Worm (Caenorhabditis elegans) whole organism, late embryonic: ENCODE results near the gene W07G4.1.

Experiments
- C38D4.7 ChIP-seq: fragments of 200-800 bp; sonication (Bioruptor generic); optimal IDR thresholded peaks from 2 replicates; lab custom pipeline; 2018; ENCODE audit warnings: mild to moderate bottlenecking, missing genetic modification characterization, moderate library complexity, missing compliant biosample characterization
- F13H6.1 ChIP-seq: sonication (generic microtip); optimal IDR thresholded peaks from 2 replicates; lab custom pipeline; 2016; ENCODE audit warnings: missing genetic modification characterization, missing compliant biosample characterization
- T23F11.4 ChIP-seq: fragments of 200-800 bp; sonication (Bioruptor generic); optimal IDR thresholded peaks from 2 replicates; lab custom pipeline; 2018; ENCODE audit warnings: mild to moderate bottlenecking, missing genetic modification characterization, missing compliant biosample characterization
- ama-1 ChIP-seq: fragments of 150-350 bp; optimal IDR thresholded peaks from 2 replicates; lab custom pipeline; 2014
- ceh-19 ChIP-seq: fragments of 200-800 bp; sonication (Bioruptor generic); optimal IDR thresholded peaks from 2 replicates; lab custom pipeline; 2018; ENCODE audit warnings: mild to moderate bottlenecking, missing genetic modification characterization, missing compliant biosample characterization
- ceh-2 ChIP-seq: sonication (generic microtip); optimal IDR thresholded peaks from 2 replicates; lab custom pipeline; 2016; ENCODE audit warnings: missing genotype, missing genetic modification characterization, missing compliant biosample characterization
- ceh-24 ChIP-seq: sonication (generic microtip); optimal IDR thresholded peaks from 2 replicates; lab custom pipeline; 2016; ENCODE audit warnings: mild to moderate bottlenecking, missing genetic modification characterization, missing compliant biosample characterization
- ceh-30 ChIP-seq: fragments of 150-350 bp; optimal IDR thresholded peaks from 2 replicates; lab custom pipeline; 2014; ENCODE audit warnings: missing biosample characterization, missing genetic modification characterization
- ceh-31 ChIP-seq: sonication (generic microtip); optimal IDR thresholded peaks from 2 replicates; lab custom pipeline; 2016; ENCODE audit warnings: missing genetic modification characterization, missing compliant biosample characterization
- ceh-34 ChIP-seq: sonication (generic microtip); optimal IDR thresholded peaks from 2 replicates; lab custom pipeline; 2016; ENCODE audit warnings: mild to moderate bottlenecking, missing genetic modification characterization, missing compliant biosample characterization
- ceh-6 ChIP-seq: fragments of 200-800 bp; sonication (Bioruptor generic); optimal IDR thresholded peaks from 2 replicates; lab custom pipeline; 2018; ENCODE audit warnings: mild to moderate bottlenecking, missing genetic modification characterization, missing compliant biosample characterization
- ceh-9 ChIP-seq: sonication (generic microtip); optimal IDR thresholded peaks from 2 replicates; lab custom pipeline; 2016; ENCODE audit warnings: mild to moderate bottlenecking, missing genetic modification characterization, inconsistent platforms, missing compliant biosample characterization
- dmd-4 ChIP-seq: sonication (generic microtip); optimal IDR thresholded peaks from 2 replicates; lab custom pipeline; 2016; ENCODE audit warnings: borderline replicate concordance, missing genetic modification characterization, missing compliant biosample characterization
- dve-1 ChIP-seq: sonication (generic microtip); optimal IDR thresholded peaks from 2 replicates; lab custom pipeline; 2017; ENCODE audit warnings: antibody characterized with exemption, mild to moderate bottlenecking, missing genetic modification characterization, missing compliant biosample characterization
- elt-2 ChIP-seq: sonication (generic microtip); optimal IDR thresholded peaks from 2 replicates; lab custom pipeline; 2016; ENCODE audit warnings: missing genetic modification reagents, missing genetic modification characterization, missing compliant biosample characterization
- elt-4 ChIP-seq: sonication (generic microtip); optimal IDR thresholded peaks from 2 replicates; lab custom pipeline; 2016; ENCODE audit warnings: missing genetic modification characterization, missing compliant biosample characterization
- eyg-1 ChIP-seq: sonication (generic microtip); optimal IDR thresholded peaks from 2 replicates; lab custom pipeline; 2016; ENCODE audit warnings: missing genotype, missing genetic modification characterization, missing compliant biosample characterization
- fax-1 ChIP-seq: sonication (generic microtip); optimal IDR thresholded peaks from 2 replicates; lab custom pipeline; 2016; ENCODE audit warnings: missing genotype, missing genetic modification characterization, missing compliant biosample characterization
- fkh-10 ChIP-seq: fragments of 150-350 bp; optimal IDR thresholded peaks from 2 replicates; lab custom pipeline; 2014; ENCODE audit warnings: missing biosample characterization, missing genetic modification reagents, missing genetic modification characterization
- fkh-6 ChIP-seq: sonication (generic microtip); optimal IDR thresholded peaks from 2 replicates; lab custom pipeline; 2016; ENCODE audit warnings: missing genetic modification characterization, missing compliant biosample characterization
- gmeb-2 ChIP-seq: sonication (generic microtip); optimal IDR thresholded peaks from 2 replicates; lab custom pipeline; 2016; ENCODE audit warnings: missing genetic modification characterization, inconsistent platforms, missing compliant biosample characterization
- hlh-30 ChIP-seq: sonication (generic microtip); optimal IDR thresholded peaks from 2 replicates; lab custom pipeline; 2017; ENCODE audit warnings: antibody characterized with exemption, missing genetic modification characterization, missing compliant biosample characterization; ENCODE audit not compliant: insufficient read depth
- hlh-8 ChIP-seq: sonication (generic microtip); optimal IDR thresholded peaks from 2 replicates; lab custom pipeline; 2016; ENCODE audit warnings: missing genotype, missing genetic modification characterization, missing compliant biosample characterization
- mec-3 ChIP-seq: sonication (generic microtip); optimal IDR thresholded peaks from 2 replicates; lab custom pipeline; 2016; ENCODE audit warnings: borderline replicate concordance, missing genetic modification characterization, missing compliant biosample characterization
- nfya-1 ChIP-seq: sonication (generic microtip); optimal IDR thresholded peaks from 2 replicates; lab custom pipeline; 2017; ENCODE audit warnings: missing genetic modification characterization, mild to moderate bottlenecking, missing compliant biosample characterization, antibody characterized with exemption, moderate library complexity
- nhr-232 ChIP-seq: sonication (generic microtip); optimal IDR thresholded peaks from 2 replicates; lab custom pipeline; 2016; ENCODE audit warnings: missing genetic modification characterization, missing compliant biosample characterization
- npax-4 ChIP-seq: sonication (generic microtip); optimal IDR thresholded peaks from 2 replicates; lab custom pipeline; 2016; ENCODE audit warnings: missing genetic modification characterization, missing compliant biosample characterization
- odd-2 ChIP-seq: sonication (generic microtip); optimal IDR thresholded peaks from 2 replicates; lab custom pipeline; 2017; ENCODE audit warnings: antibody characterized with exemption, mild to moderate bottlenecking, missing genetic modification characterization, missing compliant biosample characterization
- pag-3 ChIP-seq: sonication (generic microtip); optimal IDR thresholded peaks from 2 replicates; lab custom pipeline; 2016; ENCODE audit warnings: missing compliant biosample characterization, missing genetic modification characterization, borderline replicate concordance
- pat-9 ChIP-seq: fragments of 200-800 bp; sonication (Bioruptor generic); optimal IDR thresholded peaks from 2 replicates; lab custom pipeline; 2018; ENCODE audit warnings: mild to moderate bottlenecking, missing genetic modification characterization, moderate library complexity, missing compliant biosample characterization
- pha-2 ChIP-seq: sonication (generic microtip); optimal IDR thresholded peaks from 2 replicates; lab custom pipeline; 2017; ENCODE audit warnings: mild to moderate bottlenecking, missing genetic modification characterization, missing compliant biosample characterization
- pha-4 ChIP-seq: fragments of 150-350 bp; optimal IDR thresholded peaks from 2 replicates; lab custom pipeline; 2018; ENCODE audit warnings: missing biosample characterization, missing genetic modification reagents, missing genetic modification characterization
- ref-2 ChIP-seq: sonication (generic microtip); optimal IDR thresholded peaks from 2 replicates; lab custom pipeline; 2016; ENCODE audit warnings: missing genetic modification characterization, missing compliant biosample characterization
- sdc-2 ChIP-seq: sonication (generic microtip); optimal IDR thresholded peaks from 2 replicates; lab custom pipeline; 2016; ENCODE audit warnings: missing genotype, missing genetic modification characterization, missing compliant biosample characterization
- sox-2 ChIP-seq: fragments of 200-800 bp; sonication (Bioruptor generic); IDR thresholded peaks from 2 replicates; pipeline ENCODE4 v1.3.6; 2022; ENCODE audit warnings: missing genetic modification reagents, missing genetic modification characterization, missing compliant biosample characterization
- sox-4 ChIP-seq: sonication (generic microtip); optimal IDR thresholded peaks from 2 replicates; lab custom pipeline; 2017; ENCODE audit warnings: mild to moderate bottlenecking, missing genetic modification characterization, inconsistent platforms, missing compliant biosample characterization
- syd-9 ChIP-seq: sonication (generic microtip); optimal IDR thresholded peaks from 2 replicates; lab custom pipeline; 2016; ENCODE audit warnings: mild to moderate bottlenecking, missing genetic modification characterization, moderate library complexity, missing compliant biosample characterization
- tbx-7 ChIP-seq: sonication (generic microtip); optimal IDR thresholded peaks from 2 replicates; lab custom pipeline; 2016; ENCODE audit warnings: missing genotype, missing genetic modification characterization, missing compliant biosample characterization
- ttx-3 ChIP-seq: sonication (generic microtip); optimal IDR thresholded peaks from 2 replicates; lab custom pipeline; 2016; ENCODE audit warnings: missing genetic modification reagents, missing genetic modification characterization, missing compliant biosample characterization
- unc-3 ChIP-seq, 2 experiments: fragments of 200-800 bp in 1 of 2; sonication (Bioruptor generic) in 1 of 2; sonication (generic microtip) in 1 of 2; conservative IDR thresholded peaks in 1 of 2; optimal IDR thresholded peaks in 1 of 2; 2 replicates each; pipeline versions ENCODE4 v1.3.6 to Lab custom; 2016 to 2022; ENCODE audit warnings: missing compliant biosample characterization in 2 of 2, missing genetic modification characterization in 2 of 2, missing genetic modification reagents in 1 of 2
- unc-55 ChIP-seq: sonication (generic microtip); optimal IDR thresholded peaks from 2 replicates; lab custom pipeline; 2017; ENCODE audit warnings: missing biosample characterization, missing genetic modification reagents, missing genetic modification characterization
- unc-86 ChIP-seq: sonication (generic microtip); optimal IDR thresholded peaks from 2 replicates; lab custom pipeline; 2016; ENCODE audit warnings: missing genetic modification characterization, missing compliant biosample characterization
- zip-5 ChIP-seq: sonication (generic microtip); optimal IDR thresholded peaks from 2 replicates; lab custom pipeline; 2016; ENCODE audit warnings: missing genetic modification characterization, missing compliant biosample characterization

Gene W07G4.1

ce11 chrV:13003378-13003777, 29.9 kb upstream of the W07G4.1 start (continued):
- TF ChIP-seq ceh-34, result peak; percentile 86
- peak; percentile 84 for TF ChIP-seq T23F11.4
- TF ChIP-seq sox-4 (tag; lab: Kevin White, UChicago), result peak; percentile 89
- peak; percentile 67 for TF ChIP-seq ceh-31 (tag; lab: Kevin White, UChicago)
- peak; percentile 78 for TF ChIP-seq ceh-9 (tag; lab: Kevin White, UChicago)
- peak; percentile 1 for TF ChIP-seq tbx-7 (tag; lab: Kevin White, UChicago)
- peak; percentile 59 for TF ChIP-seq npax-4 (tag; lab: Kevin White, UChicago)
- TF ChIP-seq ceh-19, result peak; percentile 83
- TF ChIP-seq gmeb-2 (tag; lab: Kevin White, UChicago), result peak; percentile 80
- no peak for TF ChIP-seq mec-3 (tag; lab: Kevin White, UChicago)
- TF ChIP-seq ceh-24, result peak; percentile 55
- peak; percentile 75 for TF ChIP-seq hlh-8 (tag; lab: Kevin White, UChicago)
- TF ChIP-seq pha-2 (tag; lab: Kevin White, UChicago), result peak; percentile 67
- no peak for TF ChIP-seq ceh-30 (tag; lab: Kevin White, UChicago)
- TF ChIP-seq ref-2 (tag; lab: Kevin White, UChicago), result peak; percentile 65
- TF ChIP-seq nfya-1, result peak; percentile 47
- TF ChIP-seq pag-3 (tag; lab: Kevin White, UChicago), result peak; percentile 66
- no peak for TF ChIP-seq ama-1 (lab: Kevin White, UChicago)
- TF ChIP-seq ceh-6 (GFP tag; lab: Kevin White, UChicago), result peak; percentile 83
- peak; percentile 87 for TF ChIP-seq fkh-6 (tag; lab: Kevin White, UChicago)
- no peak for TF ChIP-seq unc-55 (GFP tag; lab: Kevin White, UChicago)
- TF ChIP-seq sox-2 (GFP tag; lab: Robert Waterston, UW), result peak; percentile 71
- peak; percentile 45 for TF ChIP-seq zip-5 (tag; lab: Kevin White, UChicago)
- peak; percentile 86 for TF ChIP-seq syd-9
- TF ChIP-seq elt-4 (tag; lab: Kevin White, UChicago), result no peak
- TF ChIP-seq fax-1 (tag; lab: Kevin White, UChicago), result peak; percentile 86
- TF ChIP-seq ceh-2 (tag; lab: Kevin White, UChicago), result peak; percentile 73
- peak; percentile 85 for TF ChIP-seq C38D4.7 (GFP tag; lab: Kevin White, UChicago)
- peak; percentile 74 for TF ChIP-seq ttx-3 (tag; lab: Kevin White, UChicago)
- peak; percentile 84 for TF ChIP-seq nhr-232
- TF ChIP-seq fkh-10 (GFP tag; lab: Kevin White, UChicago), result no peak
- TF ChIP-seq sdc-2 (tag; lab: Kevin White, UChicago), result peak; percentile 76
- peak; percentile 11 for TF ChIP-seq odd-2 (tag; lab: Kevin White, UChicago)
- TF ChIP-seq pat-9, result peak; percentile 89
- TF ChIP-seq unc-3 (GFP tag; conservative IDR thresholded peaks at IDR 0.05; lab: Robert Waterston, UW), result peak; percentile 81
- TF ChIP-seq unc-3 (tag; optimal IDR thresholded peaks at IDR 0.05; lab: Kevin White, UChicago), result peak; percentile 69
- TF ChIP-seq dmd-4 (tag; lab: Kevin White, UChicago), result peak; percentile 82
- TF ChIP-seq hlh-30, result peak; percentile 12
- TF ChIP-seq unc-86 (tag; lab: Kevin White, UChicago), result peak; percentile 85
- TF ChIP-seq pha-4, result no peak
- peak; percentile 65 for TF ChIP-seq eyg-1 (tag; lab: Kevin White, UChicago)
- peak; percentile 83 for TF ChIP-seq F13H6.1 (tag; lab: Kevin White, UChicago)
- TF ChIP-seq dve-1, result peak; percentile 76
- peak; percentile 84 for TF ChIP-seq elt-2
